ENCODE assay signal across 1 fruit fly cellular context in genomic region chr3L:20778224-20779063, dm6.
TF ChIP-seq lines count a peak whose summit lies in the region.

Gene Pex16 (minus strand): TSS chr3L:20778264.
Gene Pex14 (plus strand): TSS chr3L:20778799.

TF ChIP-seq in whole organism, embryonic, 481 proteins besides CTCF, POLR2A, EP300 and RAD21 (continued from another document and continues in another):
- peak; percentile 46; the same call in 1 of the 3 replicates for TF ChIP-seq CG11560 (tag; IDR thresholded peaks at IDR 0.05; lab: Robert Waterston, UW)
- peak; percentile 74 for TF ChIP-seq CG12155 (GFP tag; optimal IDR thresholded peaks at IDR 0.05; lab: Kevin White, UChicago)
- peak; percentile 48; the same call in 1 of the 2 replicates for TF ChIP-seq Poxn (GFP tag; IDR thresholded peaks at IDR 0.05; lab: Robert Waterston, UW)
- TF ChIP-seq CG15514 (GFP tag; optimal IDR thresholded peaks at IDR 0.05; lab: Kevin White, UChicago): peak; percentile 49
- TF ChIP-seq sna (GFP tag; IDR thresholded peaks at IDR 0.05; lab: Robert Waterston, UW; ENCODE audit: partially characterized antibody): no peak
- peak; percentile 15 for TF ChIP-seq trem (tag; optimal IDR thresholded peaks at IDR 0.05; lab: Kevin White, UChicago)
- peak; percentile 68 for TF ChIP-seq CG2712 (tag; optimal IDR thresholded peaks at IDR 0.05; lab: Kevin White, UChicago)
- peak; percentile 69 for TF ChIP-seq jumu (GFP tag; optimal IDR thresholded peaks at IDR 0.05; lab: Kevin White, UChicago)
- TF ChIP-seq CG11504 (tag; optimal IDR thresholded peaks at IDR 0.05; lab: Kevin White, UChicago): no peak
- no peak for TF ChIP-seq sd (tag; optimal IDR thresholded peaks at IDR 0.05; lab: Kevin White, UChicago)
- peak; percentile 66 for TF ChIP-seq NK7.1 (GFP tag; optimal IDR thresholded peaks at IDR 0.05; lab: Kevin White, UChicago)
- TF ChIP-seq klu (GFP tag; IDR thresholded peaks at IDR 0.05; lab: Robert Waterston, UW): peak; percentile 71
- TF ChIP-seq hth (optimal IDR thresholded peaks at IDR 0.05; lab: Kevin White, UChicago): no peak
- 0 out of 2 replicates have a peak, but pooled peaks have one; percentile 44 for TF ChIP-seq CG32767 (GFP tag; IDR thresholded peaks at IDR 0.05; lab: Robert Waterston, UW)
- TF ChIP-seq CG8944 (GFP tag; optimal IDR thresholded peaks at IDR 0.05; lab: Kevin White, UChicago): peak; percentile 84
- TF ChIP-seq CG33557 (GFP tag; optimal IDR thresholded peaks at IDR 0.05; lab: Kevin White, UChicago): peak; percentile 6
- TF ChIP-seq cato (GFP tag; optimal IDR thresholded peaks at IDR 0.05; lab: Kevin White, UChicago; ENCODE audit: borderline replicate concordance): peak; percentile 59
- TF ChIP-seq fd102C (GFP tag; optimal IDR thresholded peaks at IDR 0.05; lab: Kevin White, UChicago): no peak
- TF ChIP-seq maf-S (GFP tag; optimal IDR thresholded peaks at IDR 0.05; lab: Kevin White, UChicago): peak; percentile 72
- TF ChIP-seq tin (GFP tag; optimal IDR thresholded peaks at IDR 0.05; lab: Kevin White, UChicago): peak; percentile 78
- TF ChIP-seq cad (GFP tag; optimal IDR thresholded peaks at IDR 0.05; lab: Kevin White, UChicago): no peak
- no peak for TF ChIP-seq Hmr (GFP tag; optimal IDR thresholded peaks at IDR 0.05; lab: Kevin White, UChicago)
- TF ChIP-seq Lpt (GFP tag; optimal IDR thresholded peaks at IDR 0.05; lab: Kevin White, UChicago): no peak
- TF ChIP-seq Chrac-16 (GFP tag; optimal IDR thresholded peaks at IDR 0.05; lab: Kevin White, UChicago): peak; percentile 82
- peak; percentile 77 for TF ChIP-seq HLH54F (GFP tag; optimal IDR thresholded peaks at IDR 0.05; lab: Kevin White, UChicago)
- TF ChIP-seq Stat92E (GFP tag; optimal IDR thresholded peaks at IDR 0.05; lab: Kevin White, UChicago): no peak
- peak; percentile 45; the same call in 2 of the 3 replicates for TF ChIP-seq CG14050 (GFP tag; IDR thresholded peaks at IDR 0.05; lab: Robert Waterston, UW)
- no peak for TF ChIP-seq Nf-YA (GFP tag; IDR thresholded peaks at IDR 0.05; lab: Robert Waterston, UW)
- TF ChIP-seq otp (GFP tag; IDR thresholded peaks at IDR 0.05; lab: Robert Waterston, UW): no peak
- no peak for TF ChIP-seq Hr78 (GFP tag; optimal IDR thresholded peaks at IDR 0.05; lab: Kevin White, UChicago)
- TF ChIP-seq dysf (GFP tag; IDR thresholded peaks at IDR 0.05; lab: Robert Waterston, UW): peak; percentile 78
- TF ChIP-seq scrt (GFP tag; optimal IDR thresholded peaks at IDR 0.05; lab: Kevin White, UChicago): no peak
- no peak for TF ChIP-seq CG8359 (GFP tag; optimal IDR thresholded peaks at IDR 0.05; lab: Kevin White, UChicago; ENCODE audit: borderline replicate concordance)
- TF ChIP-seq CG18476 (GFP tag; optimal IDR thresholded peaks at IDR 0.05; lab: Kevin White, UChicago): peak; percentile 51
- TF ChIP-seq psq (GFP tag; optimal IDR thresholded peaks at IDR 0.05; lab: Kevin White, UChicago): peak; percentile 32
- TF ChIP-seq jing (GFP tag; optimal IDR thresholded peaks at IDR 0.05; lab: Kevin White, UChicago): no peak
- TF ChIP-seq CG10274 (GFP tag; optimal IDR thresholded peaks at IDR 0.05; lab: Kevin White, UChicago): peak; percentile 38
- TF ChIP-seq sens (GFP tag; lab: Kevin White, UChicago): peak; percentile 96
- TF ChIP-seq CG8089 (GFP tag; optimal IDR thresholded peaks at IDR 0.05; lab: Kevin White, UChicago): peak; percentile 81
- no peak for TF ChIP-seq CG14965 (GFP tag; optimal IDR thresholded peaks at IDR 0.05; lab: Kevin White, UChicago; ENCODE audit: borderline replicate concordance)
- TF ChIP-seq CG7556 (GFP tag; optimal IDR thresholded peaks at IDR 0.05; lab: Kevin White, UChicago): peak; percentile 51
- TF ChIP-seq Fer2 (tag; optimal IDR thresholded peaks at IDR 0.05; lab: Kevin White, UChicago): peak; percentile 62
- TF ChIP-seq TFAM (GFP tag; optimal IDR thresholded peaks at IDR 0.05; lab: Kevin White, UChicago): no peak
- TF ChIP-seq CG9932 (GFP tag; IDR thresholded peaks at IDR 0.05; lab: Robert Waterston, UW): peak; percentile 85
- TF ChIP-seq zfh1 (GFP tag; IDR thresholded peaks at IDR 0.05; lab: Robert Waterston, UW): peak; percentile 74; the same call in 2 of the 3 replicates
- no peak for TF ChIP-seq CG7963 (GFP tag; IDR thresholded peaks at IDR 0.05; lab: Robert Waterston, UW; ENCODE audit: partially characterized antibody)
- no peak for TF ChIP-seq wor (GFP tag; IDR thresholded peaks at IDR 0.05; lab: Robert Waterston, UW)
- TF ChIP-seq z (GFP tag; IDR thresholded peaks at IDR 0.05; lab: Robert Waterston, UW): no peak
- peak; percentile 62; the same call in 1 of the 2 replicates for TF ChIP-seq E2f1 (GFP tag; IDR thresholded peaks at IDR 0.05; lab: Robert Waterston, UW)
- peak; percentile 82 for TF ChIP-seq CG9215 (GFP tag; IDR thresholded peaks at IDR 0.05; lab: Robert Waterston, UW)
- peak; percentile 47; the same call in 1 of the 2 replicates for TF ChIP-seq GATAe (GFP tag; conservative IDR thresholded peaks at IDR 0.05; lab: Robert Waterston, UW)
- no peak for TF ChIP-seq hkb (optimal IDR thresholded peaks at IDR 0.05; lab: Kevin White, UChicago)
- TF ChIP-seq hkb (GFP tag; IDR thresholded peaks at IDR 0.05; lab: Robert Waterston, UW): no peak
- peak; percentile 27 for TF ChIP-seq gcm2 (GFP tag; optimal IDR thresholded peaks at IDR 0.05; lab: Kevin White, UChicago)
- TF ChIP-seq bab2 (GFP tag; optimal IDR thresholded peaks at IDR 0.05; lab: Kevin White, UChicago): peak; percentile 82
- peak; percentile 70 for TF ChIP-seq ci (GFP tag; IDR thresholded peaks at IDR 0.05; lab: Robert Waterston, UW)
- peak; percentile 71 for TF ChIP-seq CG30431 (GFP tag; optimal IDR thresholded peaks at IDR 0.05; lab: Kevin White, UChicago)
- TF ChIP-seq ab (GFP tag; optimal IDR thresholded peaks at IDR 0.05; lab: Kevin White, UChicago): peak; percentile 56
- peak; percentile 64; the same call in 2 of the 3 replicates for TF ChIP-seq B-H1 (GFP tag; IDR thresholded peaks at IDR 0.05; lab: Robert Waterston, UW)
- no peak for TF ChIP-seq gcm (GFP tag; optimal IDR thresholded peaks at IDR 0.05; lab: Kevin White, UChicago)
- TF ChIP-seq al (GFP tag; IDR thresholded peaks at IDR 0.05; lab: Robert Waterston, UW): peak; percentile 40; the same call in 1 of the 2 replicates
- TF ChIP-seq CG10209 (GFP tag; optimal IDR thresholded peaks at IDR 0.05; lab: Kevin White, UChicago): peak; percentile 58
- TF ChIP-seq ind (GFP tag; optimal IDR thresholded peaks at IDR 0.05; lab: Kevin White, UChicago): peak; percentile 81
- no peak for TF ChIP-seq CG11695 (GFP tag; IDR thresholded peaks at IDR 0.05; lab: Robert Waterston, UW)
- TF ChIP-seq CG6254 (GFP tag; optimal IDR thresholded peaks at IDR 0.05; lab: Kevin White, UChicago): no peak
- TF ChIP-seq Aef1 (GFP tag; IDR thresholded peaks at IDR 0.05; lab: Robert Waterston, UW): peak; percentile 67
- TF ChIP-seq CG12236 (GFP tag; optimal IDR thresholded peaks at IDR 0.05; lab: Kevin White, UChicago): peak; percentile 35
- TF ChIP-seq Atf6 (GFP tag; IDR thresholded peaks at IDR 0.05; lab: Robert Waterston, UW): peak; percentile 60; the same call in 1 of the 2 replicates
- TF ChIP-seq CG30020 (tag; optimal IDR thresholded peaks at IDR 0.05; lab: Kevin White, UChicago): peak; percentile 44
- peak; percentile 17 for TF ChIP-seq cwo (GFP tag; optimal IDR thresholded peaks at IDR 0.05; lab: Kevin White, UChicago)
- TF ChIP-seq ase (GFP tag; IDR thresholded peaks at IDR 0.05; lab: Robert Waterston, UW): peak; percentile 69; the same call in 2 of the 3 replicates
- peak; percentile 82 for TF ChIP-seq CG32532 (GFP tag; IDR thresholded peaks at IDR 0.05; lab: Robert Waterston, UW)
- TF ChIP-seq Vsx1 (GFP tag; optimal IDR thresholded peaks at IDR 0.05; lab: Kevin White, UChicago): no peak
- no peak for TF ChIP-seq CG17568 (GFP tag; optimal IDR thresholded peaks at IDR 0.05; lab: Kevin White, UChicago)
- no peak for TF ChIP-seq sens-2 (GFP tag; IDR thresholded peaks at IDR 0.05; lab: Robert Waterston, UW)
- TF ChIP-seq CG4617 (GFP tag; optimal IDR thresholded peaks at IDR 0.05; lab: Kevin White, UChicago; ENCODE audit: borderline replicate concordance): peak; percentile 68
- no peak for TF ChIP-seq exex (tag; optimal IDR thresholded peaks at IDR 0.05; lab: Kevin White, UChicago)
- peak; percentile 45 for TF ChIP-seq CG4820 (GFP tag; optimal IDR thresholded peaks at IDR 0.05; lab: Kevin White, UChicago)
- TF ChIP-seq ara (GFP tag; IDR thresholded peaks at IDR 0.05; lab: Robert Waterston, UW): peak; percentile 37
- no peak for TF ChIP-seq br (optimal IDR thresholded peaks at IDR 0.05; lab: Kevin White, UChicago)
- peak; percentile 66 for TF ChIP-seq CG1603 (tag; optimal IDR thresholded peaks at IDR 0.05; lab: Kevin White, UChicago)
- peak; percentile 75; the same call in 2 of the 3 replicates for TF ChIP-seq CG2199 (GFP tag; IDR thresholded peaks at IDR 0.05; lab: Robert Waterston, UW)
- TF ChIP-seq CG8290 (GFP tag; optimal IDR thresholded peaks at IDR 0.05; lab: Kevin White, UChicago): peak; percentile 14
- TF ChIP-seq CG8290 (tag; optimal IDR thresholded peaks at IDR 0.05; lab: Kevin White, UChicago): peak in 1 of 2 experiments; percentile 85
- peak; percentile 30 for TF ChIP-seq CG11723 (GFP tag; optimal IDR thresholded peaks at IDR 0.05; lab: Kevin White, UChicago)
- peak; percentile 25; the same call in 1 of the 2 replicates for TF ChIP-seq onecut (GFP tag; IDR thresholded peaks at IDR 0.05; lab: Robert Waterston, UW)
- no peak for TF ChIP-seq Hmx (GFP tag; optimal IDR thresholded peaks at IDR 0.05; lab: Kevin White, UChicago)
- TF ChIP-seq CG11398 (GFP tag; optimal IDR thresholded peaks at IDR 0.05; lab: Kevin White, UChicago): peak; percentile 38
- peak; percentile 81 for TF ChIP-seq CG7372 (GFP tag; IDR thresholded peaks at IDR 0.05; lab: Robert Waterston, UW)
- TF ChIP-seq tgo (GFP tag; IDR thresholded peaks at IDR 0.05; lab: Robert Waterston, UW): peak; percentile 73
- TF ChIP-seq repo (GFP tag; optimal IDR thresholded peaks at IDR 0.05; lab: Kevin White, UChicago): peak; percentile 70
- TF ChIP-seq CG6175 (GFP tag; IDR thresholded peaks at IDR 0.05; lab: Robert Waterston, UW): peak; percentile 58; the same call in 1 of the 3 replicates
- peak; percentile 66; the same call in 1 of the 3 replicates for TF ChIP-seq so (GFP tag; IDR thresholded peaks at IDR 0.05; lab: Robert Waterston, UW)
- peak; percentile 71 for TF ChIP-seq CG4424 (GFP tag; optimal IDR thresholded peaks at IDR 0.05; lab: Kevin White, UChicago)
- no peak for TF ChIP-seq Elba2 (GFP tag; optimal IDR thresholded peaks at IDR 0.05; lab: Kevin White, UChicago)
- TF ChIP-seq row (GFP tag; IDR thresholded peaks at IDR 0.05; lab: Robert Waterston, UW): peak; percentile 90
- peak; percentile 30 for TF ChIP-seq wek (GFP tag; optimal IDR thresholded peaks at IDR 0.05; lab: Kevin White, UChicago)
- TF ChIP-seq Nf-YB (GFP tag; optimal IDR thresholded peaks at IDR 0.05; lab: Kevin White, UChicago): peak; percentile 27
- TF ChIP-seq CG14014 (GFP tag; IDR thresholded peaks at IDR 0.05; lab: Robert Waterston, UW): peak; percentile 68
- TF ChIP-seq CG12071 (GFP tag; optimal IDR thresholded peaks at IDR 0.05; lab: Kevin White, UChicago): peak; percentile 20
- peak; percentile 73 for TF ChIP-seq CG11247 (GFP tag; IDR thresholded peaks at IDR 0.05; lab: Robert Waterston, UW)
- TF ChIP-seq CG15011 (GFP tag; optimal IDR thresholded peaks at IDR 0.05; lab: Kevin White, UChicago): no peak
- TF ChIP-seq CG4730 (GFP tag; IDR thresholded peaks at IDR 0.05; lab: Robert Waterston, UW): peak; percentile 67
- TF ChIP-seq BtbVII (GFP tag; optimal IDR thresholded peaks at IDR 0.05; lab: Kevin White, UChicago): no peak
- peak; percentile 56 for TF ChIP-seq CG33213 (GFP tag; optimal IDR thresholded peaks at IDR 0.05; lab: Kevin White, UChicago)
- no peak for TF ChIP-seq Opbp (GFP tag; IDR thresholded peaks at IDR 0.05; lab: Robert Waterston, UW; ENCODE audit: partially characterized antibody)
- no peak for TF ChIP-seq CG5180 (GFP tag; optimal IDR thresholded peaks at IDR 0.05; lab: Kevin White, UChicago)
- no peak for TF ChIP-seq ash1 (GFP tag; optimal IDR thresholded peaks at IDR 0.05; lab: Kevin White, UChicago)
- TF ChIP-seq crc (GFP tag; optimal IDR thresholded peaks at IDR 0.05; lab: Kevin White, UChicago): peak; percentile 46
- TF ChIP-seq CG7839 (tag; optimal IDR thresholded peaks at IDR 0.05; lab: Kevin White, UChicago): peak; percentile 68
- TF ChIP-seq Dll (GFP tag; IDR thresholded peaks at IDR 0.05; lab: Robert Waterston, UW; ENCODE audit: partially characterized antibody): no peak
- peak; percentile 62 for TF ChIP-seq CG5953 (GFP tag; IDR thresholded peaks at IDR 0.05; lab: Robert Waterston, UW)
- no peak for TF ChIP-seq pros (GFP tag; optimal IDR thresholded peaks at IDR 0.05; lab: Kevin White, UChicago)
- TF ChIP-seq Spps (tag; optimal IDR thresholded peaks at IDR 0.05; lab: Kevin White, UChicago): peak; percentile 28
- TF ChIP-seq Asciz (GFP tag; optimal IDR thresholded peaks at IDR 0.05; lab: Kevin White, UChicago): no peak
- peak; percentile 81 for TF ChIP-seq CG2889 (GFP tag; IDR thresholded peaks at IDR 0.05; lab: Robert Waterston, UW)
- TF ChIP-seq jigr1 (GFP tag; IDR thresholded peaks at IDR 0.05; lab: Robert Waterston, UW): no peak
- peak; percentile 66 for TF ChIP-seq CG34422 (GFP tag; IDR thresholded peaks at IDR 0.05; lab: Robert Waterston, UW)
- TF ChIP-seq CG18599 (GFP tag; optimal IDR thresholded peaks at IDR 0.05; lab: Kevin White, UChicago): peak; percentile 46
- TF ChIP-seq sim (GFP tag; IDR thresholded peaks at IDR 0.05; lab: Robert Waterston, UW): no peak
- peak; percentile 37 for TF ChIP-seq CG13123 (GFP tag; optimal IDR thresholded peaks at IDR 0.05; lab: Kevin White, UChicago)
- TF ChIP-seq CG8281 (tag; optimal IDR thresholded peaks at IDR 0.05; lab: Kevin White, UChicago): peak; percentile 10
- no peak for TF ChIP-seq Hand (GFP tag; optimal IDR thresholded peaks at IDR 0.05; lab: Kevin White, UChicago)
- no peak for TF ChIP-seq abd-A (tag; optimal IDR thresholded peaks at IDR 0.05; lab: Kevin White, UChicago)
- TF ChIP-seq bcd (GFP tag; optimal IDR thresholded peaks at IDR 0.05; lab: Kevin White, UChicago): peak; percentile 73
- peak; percentile 81 for TF ChIP-seq CG7786 (GFP tag; optimal IDR thresholded peaks at IDR 0.05; lab: Kevin White, UChicago)
- TF ChIP-seq sc (optimal IDR thresholded peaks at IDR 0.05; lab: Kevin White, UChicago): no peak
- TF ChIP-seq sc (GFP tag; optimal IDR thresholded peaks at IDR 0.05; lab: Kevin White, UChicago): no peak
- TF ChIP-seq CG16863 (GFP tag; optimal IDR thresholded peaks at IDR 0.05; lab: Kevin White, UChicago): peak; percentile 76
- TF ChIP-seq CG8388 (GFP tag; optimal IDR thresholded peaks at IDR 0.05; lab: Kevin White, UChicago): no peak
- TF ChIP-seq CkIIα-i1 (GFP tag; IDR thresholded peaks at IDR 0.05; lab: Robert Waterston, UW): no peak
